Fruit fly (Drosophila melanogaster) whole organism, embryonic: ENCODE results near the gene Cpr67Fb.

Experiments used
- Blimp-1 ChIP-seq: fragments of 200-800 bp; sonication (Bioruptor generic); optimal IDR thresholded peaks from 3 replicates; lab custom pipeline; 2018; ENCODE audit warnings: missing biosample characterization, missing genetic modification characterization, mild to moderate bottlenecking, moderate library complexity, missing genetic modification reagents
- CG10147 ChIP-seq: fragments of 200-800 bp; sonication (Bioruptor generic); optimal IDR thresholded peaks from 2 replicates; lab custom pipeline; 2019; ENCODE audit warnings: missing biosample characterization, mild to moderate bottlenecking, missing genetic modification characterization, moderate library complexity
- CG11398 ChIP-seq: fragments of 200-800 bp; sonication (Bioruptor generic); optimal IDR thresholded peaks from 2 replicates; lab custom pipeline; 2016; ENCODE audit warnings: missing biosample characterization, missing genetic modification characterization
- CG11456 ChIP-seq: fragments of 200-800 bp; sonication (Bioruptor generic); IDR thresholded peaks from 3 replicates; pipeline ENCODE4 v1.3.6; 2022; ENCODE audit warnings: missing biosample characterization, missing genetic modification characterization
- CG13775 ChIP-seq: fragments of 200-800 bp; sonication (Bioruptor generic); optimal IDR thresholded peaks from 3 replicates; lab custom pipeline; 2017; ENCODE audit warnings: missing biosample characterization, mild to moderate bottlenecking, missing genetic modification characterization
- CG14050 ChIP-seq: fragments of 200-800 bp; sonication (Bioruptor generic); IDR thresholded peaks from 3 replicates; pipeline ENCODE4 v1.3.6; 2022; ENCODE audit warnings: missing biosample characterization, missing genetic modification characterization
- CG15514 ChIP-seq: fragments of 200-800 bp; sonication (Bioruptor generic); optimal IDR thresholded peaks from 3 replicates; lab custom pipeline; 2017; ENCODE audit warnings: missing biosample characterization, missing genetic modification characterization, mild to moderate bottlenecking, moderate library complexity, missing genetic modification reagents
- CG15601 ChIP-seq: fragments of 200-800 bp; sonication (Bioruptor generic); optimal IDR thresholded peaks from 3 replicates; lab custom pipeline; 2019; ENCODE audit warnings: missing biosample characterization, mild to moderate bottlenecking, missing genetic modification characterization, moderate library complexity
- CG16813 ChIP-seq: fragments of 200-800 bp; sonication (Bioruptor generic); IDR thresholded peaks from 3 replicates; pipeline ENCODE4 v1.3.6; 2022; ENCODE audit warnings: missing biosample characterization, missing genetic modification characterization; ENCODE audit not compliant: partially characterized antibody
- CG17328 ChIP-seq: fragments of 200-800 bp; sonication (Bioruptor generic); IDR thresholded peaks from 2 replicates; pipeline ENCODE4 v1.3.6; 2022; ENCODE audit warnings: missing biosample characterization, missing genetic modification characterization
- CG17361 ChIP-seq: fragments of 200-800 bp; sonication (Bioruptor generic); IDR thresholded peaks from 3 replicates; pipeline ENCODE4 v1.3.6; 2022; ENCODE audit warnings: missing biosample characterization, missing genetic modification characterization
- CG17912 ChIP-seq: fragments of 200-800 bp; sonication (Bioruptor generic); optimal IDR thresholded peaks from 2 replicates; lab custom pipeline; 2018; ENCODE audit warnings: missing biosample characterization, mild to moderate bottlenecking, missing genetic modification characterization
- CG30403 ChIP-seq: fragments of 200-800 bp; sonication (Bioruptor generic); optimal IDR thresholded peaks from 3 replicates; lab custom pipeline; 2016; ENCODE audit warnings: missing biosample characterization, missing genetic modification characterization
- CG32772 ChIP-seq: fragments of 200-800 bp; sonication (Bioruptor generic); IDR thresholded peaks from 2 replicates; pipeline ENCODE4 v1.3.6; 2022; ENCODE audit warnings: missing biosample characterization, missing genetic modification characterization
- CG3995 ChIP-seq: fragments of 200-800 bp; sonication (Bioruptor generic); optimal IDR thresholded peaks from 3 replicates; lab custom pipeline; 2016; ENCODE audit warnings: missing biosample characterization, missing genetic modification characterization
- CG4424 ChIP-seq: fragments of 200-800 bp; sonication (Bioruptor generic); optimal IDR thresholded peaks from 3 replicates; lab custom pipeline; 2016; ENCODE audit warnings: missing biosample characterization, missing genetic modification characterization
- CG6689 ChIP-seq: fragments of 200-800 bp; sonication (Bioruptor generic); IDR thresholded peaks from 2 replicates; pipeline ENCODE4 v1.3.6; 2022; ENCODE audit warnings: missing biosample characterization, missing genetic modification characterization
- CG8944 ChIP-seq: fragments of 200-800 bp; sonication (Bioruptor generic); optimal IDR thresholded peaks from 3 replicates; lab custom pipeline; 2016; ENCODE audit warnings: missing biosample characterization, missing genetic modification characterization
- CG9215 ChIP-seq: fragments of 200-800 bp; sonication (Bioruptor generic); IDR thresholded peaks from 2 replicates; pipeline ENCODE4 v1.3.6; 2022; ENCODE audit warnings: missing biosample characterization, missing genetic modification characterization
- CG9609 ChIP-seq: fragments of 200-800 bp; sonication (Bioruptor generic); optimal IDR thresholded peaks from 3 replicates; lab custom pipeline; 2016; ENCODE audit warnings: missing biosample characterization, missing genetic modification characterization
- CHES-1-like ChIP-seq: fragments of 200-800 bp; sonication (Bioruptor generic); optimal IDR thresholded peaks from 2 replicates; lab custom pipeline; 2016; ENCODE audit warnings: missing biosample characterization, missing genetic modification characterization
- CoRest ChIP-seq: fragments of 200-800 bp; sonication (Bioruptor generic); optimal IDR thresholded peaks from 3 replicates; lab custom pipeline; 2018; ENCODE audit warnings: missing biosample characterization, mild to moderate bottlenecking, missing genetic modification characterization, moderate library complexity
- D ChIP-seq, 2 experiments: fragments of 200-800 bp in 1 of 2; fragments of >200 bp in 1 of 2; sonication (Bioruptor generic) in 1 of 2; optimal IDR thresholded peaks; 2 replicates in 1 of 2; 3 replicates in 1 of 2; lab custom pipeline; 2017; ENCODE audit warnings: mild to moderate bottlenecking in 1 of 2, missing biosample characterization in 1 of 2, missing genetic modification characterization in 1 of 2, missing genetic modification reagents in 1 of 2
- Ets65A ChIP-seq: fragments of 200-800 bp; sonication (Bioruptor generic); peaks from one replicate; lab custom pipeline; 2016; ENCODE audit warnings: missing biosample characterization, missing genetic modification characterization
- Hand ChIP-seq: fragments of 200-800 bp; sonication (Bioruptor generic); optimal IDR thresholded peaks from 2 replicates; lab custom pipeline; 2017; ENCODE audit warnings: mild to moderate bottlenecking, missing biosample characterization, missing genetic modification reagents, missing genetic modification characterization
- Hmx ChIP-seq: fragments of 200-800 bp; sonication (Bioruptor generic); optimal IDR thresholded peaks from 2 replicates; lab custom pipeline; 2016; ENCODE audit warnings: missing biosample characterization, missing genetic modification characterization
- Hr3 ChIP-seq: fragments of 200-800 bp; sonication (Bioruptor generic); optimal IDR thresholded peaks from 3 replicates; lab custom pipeline; 2016; ENCODE audit warnings: missing biosample characterization, missing genetic modification characterization
- Max ChIP-seq: fragments of 200-800 bp; sonication (Bioruptor generic); optimal IDR thresholded peaks from 2 replicates; lab custom pipeline; 2016; ENCODE audit warnings: missing biosample characterization, mild to moderate bottlenecking, missing genetic modification characterization
- NC2β ChIP-seq: fragments of 200-800 bp; sonication (Bioruptor generic); optimal IDR thresholded peaks from 2 replicates; lab custom pipeline; 2016; ENCODE audit warnings: missing biosample characterization, missing genetic modification characterization
- NfI ChIP-seq: fragments of 200-800 bp; sonication (Bioruptor generic); optimal IDR thresholded peaks from 3 replicates; lab custom pipeline; 2018; ENCODE audit warnings: missing biosample characterization, mild to moderate bottlenecking, missing genetic modification characterization, moderate library complexity
- Pdp1 ChIP-seq, 2 experiments: fragments of 200-800 bp; sonication (Bioruptor generic); optimal IDR thresholded peaks; 3 replicates each; lab custom pipeline; 2016; ENCODE audit warnings: missing biosample characterization in 2 of 2, missing genetic modification characterization in 2 of 2, mild to moderate bottlenecking in 1 of 2, moderate library complexity in 1 of 2
- Vsx1 ChIP-seq: fragments of 200-800 bp; sonication (Bioruptor generic); optimal IDR thresholded peaks from 2 replicates; lab custom pipeline; 2017; ENCODE audit warnings: missing biosample characterization, mild to moderate bottlenecking, missing genetic modification characterization, missing genetic modification reagents
- abd-A ChIP-seq: fragments of 200-800 bp; sonication (Bioruptor generic); optimal IDR thresholded peaks from 3 replicates; lab custom pipeline; 2019; ENCODE audit warnings: missing biosample characterization, mild to moderate bottlenecking, missing genetic modification characterization, moderate library complexity
- danr ChIP-seq: fragments of 200-800 bp; sonication (Bioruptor generic); IDR thresholded peaks from 2 replicates; pipeline ENCODE4 v1.3.6; 2022; ENCODE audit warnings: missing biosample characterization, missing genetic modification characterization
- dmrt99B ChIP-seq: fragments of 200-800 bp; sonication (Bioruptor generic); optimal IDR thresholded peaks from 2 replicates; lab custom pipeline; 2018; ENCODE audit warnings: missing biosample characterization, mild to moderate bottlenecking, missing genetic modification characterization, moderate library complexity
- dpn ChIP-seq, 2 experiments: fragments of 200-800 bp; sonication (Bioruptor generic); optimal IDR thresholded peaks; 3 replicates each; lab custom pipeline; 2016; ENCODE audit warnings: missing biosample characterization in 2 of 2, missing genetic modification characterization in 2 of 2
- exex ChIP-seq: fragments of 200-800 bp; sonication (Bioruptor generic); optimal IDR thresholded peaks from 4 replicates; lab custom pipeline; 2018; ENCODE audit warnings: missing biosample characterization, mild to moderate bottlenecking, missing genetic modification characterization, moderate library complexity
- ham ChIP-seq: fragments of 200-800 bp; sonication (Bioruptor generic); IDR thresholded peaks from 2 replicates; pipeline ENCODE4 v1.3.6; 2022; ENCODE audit warnings: missing biosample characterization, missing genetic modification characterization
- insv ChIP-seq, 2 experiments: fragments of 200-800 bp; sonication (Bioruptor generic); optimal IDR thresholded peaks; 3 replicates each; lab custom pipeline; 2016 to 2018; ENCODE audit warnings: missing biosample characterization in 2 of 2, missing genetic modification characterization in 2 of 2
- lmd ChIP-seq: fragments of 200-800 bp; sonication (Bioruptor generic); IDR thresholded peaks from 2 replicates; pipeline ENCODE4 v1.3.6; 2022; ENCODE audit warnings: missing biosample characterization, missing genetic modification characterization
- otp ChIP-seq: fragments of 200-800 bp; sonication (Bioruptor generic); IDR thresholded peaks from 3 replicates; pipeline ENCODE4, ENCODE4 v1.3.6; 2022; ENCODE audit warnings: missing biosample characterization, missing genetic modification characterization
- pho ChIP-seq: fragments of 200-800 bp; sonication (Bioruptor generic); optimal IDR thresholded peaks from 2 replicates; lab custom pipeline; 2016; ENCODE audit warnings: missing biosample characterization, missing genetic modification characterization
- phol ChIP-seq: fragments of 200-800 bp; sonication (Bioruptor generic); optimal IDR thresholded peaks from 3 replicates; lab custom pipeline; 2018; ENCODE audit warnings: missing biosample characterization, mild to moderate bottlenecking, missing genetic modification characterization, moderate library complexity
- pnt ChIP-seq: fragments of 200-800 bp; sonication (Bioruptor generic); optimal IDR thresholded peaks from 3 replicates; lab custom pipeline; 2016; ENCODE audit warnings: missing biosample characterization, missing genetic modification characterization
- sisA ChIP-seq: fragments of 200-800 bp; sonication (Bioruptor generic); IDR thresholded peaks from 2 replicates; pipeline ENCODE4 v1.3.6; 2022; ENCODE audit warnings: missing biosample characterization, missing genetic modification characterization
- tap ChIP-seq: fragments of 200-800 bp; optimal IDR thresholded peaks from 3 replicates; lab custom pipeline; 2019; ENCODE audit warnings: missing biosample characterization, mild to moderate bottlenecking, missing genetic modification characterization, moderate library complexity
- tna ChIP-seq: fragments of 200-800 bp; sonication (Bioruptor generic); IDR thresholded peaks from 2 replicates; pipeline ENCODE4 v1.3.6; 2022; ENCODE audit warnings: missing biosample characterization, missing genetic modification characterization; ENCODE audit not compliant: partially characterized antibody
- tx ChIP-seq: fragments of 200-800 bp; sonication (Bioruptor generic); optimal IDR thresholded peaks from 2 replicates; lab custom pipeline; 2016; ENCODE audit warnings: missing biosample characterization, missing genetic modification characterization
- unpg ChIP-seq: fragments of 200-800 bp; sonication (Bioruptor generic); optimal IDR thresholded peaks from 3 replicates; lab custom pipeline; 2018; ENCODE audit warnings: missing biosample characterization, mild to moderate bottlenecking, missing genetic modification characterization, moderate library complexity
- vvl ChIP-seq: fragments of 200-800 bp; sonication (Bioruptor generic); IDR thresholded peaks from 2 replicates; pipeline ENCODE4 v1.3.6; 2022; ENCODE audit warnings: missing biosample characterization, missing genetic modification characterization

Gene Cpr67Fb

dm6 chr3L:10899087-10899511 is 5.1 kb downstream of the Cpr67Fb start, which contains the start of gene Aps (continued):
- TF ChIP-seq CG17328 (GFP tag; lab: Robert Waterston, UW) (peak; percentile 52), Hr3 (peak; percentile 60), Ets65A (GFP tag; lab: Kevin White, UChicago) (peak; percentile 88), CHES-1-like (GFP tag; lab: Kevin White, UChicago) (no peak), D (optimal IDR thresholded peaks at IDR 0.05; lab: Kevin White, UChicago) (no peak), D (GFP tag; optimal IDR thresholded peaks at IDR 0.05; lab: Kevin White, UChicago) (peak; percentile 18), tna (GFP tag; lab: Robert Waterston, UW) (no peak), CG14050 (GFP tag; lab: Robert Waterston, UW) (peak; percentile 22; the same call in 1 of the 3 replicates), Blimp-1 (GFP tag; lab: Kevin White, UChicago) (peak; percentile 14), sisA (GFP tag; lab: Robert Waterston, UW) (peak; percentile 49), abd-A (peak; percentile 27), pho (peak; percentile 11), CoRest (tag; lab: Kevin White, UChicago) (peak; percentile 57), Pdp1 (GFP tag; optimal IDR thresholded peaks at IDR 0.05; lab: Kevin White, UChicago) (peak; percentile 47 to 65), CG11456 (GFP tag; lab: Robert Waterston, UW) (peak; percentile 91), CG16813 (GFP tag; lab: Robert Waterston, UW) (no peak), CG13775 (GFP tag; lab: Kevin White, UChicago) (peak; percentile 30), phol (tag; lab: Kevin White, UChicago) (peak; percentile 40), CG17912 (GFP tag; lab: Kevin White, UChicago) (peak; percentile 47), ham (GFP tag; lab: Robert Waterston, UW) (no peak), lmd (GFP tag; lab: Robert Waterston, UW) (peak; percentile 66; the same call in 1 of the 2 replicates), dmrt99B (tag; lab: Kevin White, UChicago) (peak; percentile 15), NC2β (GFP tag; lab: Kevin White, UChicago) (peak; percentile 12), CG4424 (GFP tag; lab: Kevin White, UChicago) (peak; percentile 19), CG15601 (tag; lab: Kevin White, UChicago) (peak; percentile 64), CG15514 (GFP tag; lab: Kevin White, UChicago) (peak; percentile 50), CG10147 (peak; percentile 42), CG17361 (GFP tag; lab: Robert Waterston, UW) (0 out of 3 replicates have a peak, but pooled peaks have one; percentile 28), Hand (GFP tag; lab: Kevin White, UChicago) (no peak), NfI (GFP tag; lab: Kevin White, UChicago) (peak; percentile 66), CG32772 (0 out of 2 replicates have a peak, but pooled peaks have one; percentile 23), CG3995 (GFP tag; lab: Kevin White, UChicago) (no peak), CG8944 (peak; percentile 28), CG9609 (peak; percentile 12), otp (GFP tag; lab: Robert Waterston, UW) (peak; percentile 15; the same call in 1 of the 3 replicates), Vsx1 (GFP tag; lab: Kevin White, UChicago) (peak; percentile 99), CG9215 (no peak), pnt (GFP tag; lab: Kevin White, UChicago) (peak; percentile 15), CG11398 (GFP tag; lab: Kevin White, UChicago) (no peak), dpn (GFP tag; optimal IDR thresholded peaks at IDR 0.05; lab: Kevin White, UChicago) (peak in 1 of 2 experiments; percentile 67), CG30403 (peak; percentile 71), unpg (GFP tag; lab: Kevin White, UChicago) (peak; percentile 31), danr (GFP tag; lab: Robert Waterston, UW) (0 out of 2 replicates have a peak, but pooled peaks have one; percentile 5), vvl (peak; percentile 74), Hmx (GFP tag; lab: Kevin White, UChicago) (no peak), Max (peak; percentile 20), insv (GFP tag; optimal IDR thresholded peaks at IDR 0.05; lab: Kevin White, UChicago) (peak in 1 of 2 experiments; percentile 2), CG6689 (GFP tag; lab: Robert Waterston, UW) (no peak), exex (tag; lab: Kevin White, UChicago) (no peak), tap (tag; lab: Kevin White, UChicago) (no peak), tx (GFP tag; lab: Kevin White, UChicago) (peak; percentile 27)
